Worm (Caenorhabditis elegans) whole organism, L1 larva: ENCODE data around the gene clec-161.

Experiments
- C04F5.9 ChIP-seq: sonication (generic microtip); optimal IDR thresholded peaks from 2 replicates; lab custom pipeline; 2016; ENCODE audit warnings: missing genetic modification characterization, missing compliant biosample characterization
- aha-1 ChIP-seq: fragments of 150-350 bp; optimal IDR thresholded peaks from 2 replicates; lab custom pipeline; 2014; ENCODE audit warnings: missing biosample characterization, missing genetic modification characterization
- aly-2 ChIP-seq: fragments of 150-350 bp; optimal IDR thresholded peaks from 2 replicates; lab custom pipeline; 2014; ENCODE audit warnings: missing biosample characterization, missing genetic modification characterization
- blmp-1 ChIP-seq: fragments of 150-350 bp; optimal IDR thresholded peaks from 2 replicates; lab custom pipeline; 2014; ENCODE audit warnings: missing biosample characterization, missing genetic modification characterization
- ceh-63 ChIP-seq: fragments of 200-800 bp; sonication (Bioruptor generic); optimal IDR thresholded peaks from 2 replicates; lab custom pipeline; 2018; ENCODE audit warnings: mild to moderate bottlenecking, missing genetic modification characterization, missing compliant biosample characterization
- ceh-88 ChIP-seq: fragments of 200-800 bp; sonication (Bioruptor generic); IDR thresholded peaks from 2 replicates; pipeline ENCODE4 v1.3.6; 2022; ENCODE audit warnings: missing genetic modification characterization, missing compliant biosample characterization
- ces-1 ChIP-seq: fragments of 150-350 bp; optimal IDR thresholded peaks from 2 replicates; lab custom pipeline; 2014; ENCODE audit warnings: missing biosample characterization, missing genetic modification reagents, missing genetic modification characterization
- dpl-1 ChIP-seq, 3 experiments: fragments of 150-350 bp in 2 of 3; sonication (generic microtip) in 1 of 3; optimal IDR thresholded peaks; 2 replicates each; lab custom pipeline; 2014 to 2017; ENCODE audit warnings: missing biosample characterization in 3 of 3, missing genetic modification characterization in 3 of 3, missing genetic modification reagents in 3 of 3
- dsc-1 ChIP-seq: sonication (generic microtip); optimal IDR thresholded peaks from 2 replicates; lab custom pipeline; 2016; ENCODE audit warnings: mild to moderate bottlenecking, missing genetic modification characterization, missing compliant biosample characterization
- efl-1 ChIP-seq, 4 experiments: fragments of 150-350 bp; optimal IDR thresholded peaks in 3 of 4; peaks in 1 of 4; 1 replicate in 1 of 4; 2 replicates in 3 of 4; lab custom pipeline; 2014; ENCODE audit warnings: missing biosample characterization in 2 of 4, missing genetic modification characterization in 2 of 4, missing genetic modification reagents in 2 of 4
- efl-3 ChIP-seq: fragments of 200-800 bp; sonication (Bioruptor generic); optimal IDR thresholded peaks from 2 replicates; lab custom pipeline; 2018; ENCODE audit warnings: mild to moderate bottlenecking, missing genetic modification characterization, missing compliant biosample characterization
- elt-2 ChIP-seq: sonication (generic microtip); optimal IDR thresholded peaks from 2 replicates; lab custom pipeline; 2016; ENCODE audit warnings: missing genetic modification characterization, mild to moderate bottlenecking, inconsistent platforms, missing compliant biosample characterization, missing genetic modification reagents
- fkh-10 ChIP-seq: sonication (generic microtip); optimal IDR thresholded peaks from 2 replicates; lab custom pipeline; 2017; ENCODE audit warnings: missing biosample characterization, missing genetic modification reagents, missing genetic modification characterization
- irx-1 ChIP-seq: sonication (generic microtip); optimal IDR thresholded peaks from 2 replicates; lab custom pipeline; 2016; ENCODE audit warnings: missing genetic modification characterization, missing compliant biosample characterization
- jun-1 ChIP-seq: fragments of 150-350 bp; optimal IDR thresholded peaks from 2 replicates; lab custom pipeline; 2014; ENCODE audit warnings: missing biosample characterization, missing genetic modification reagents, missing genetic modification characterization
- lin-13 ChIP-seq: fragments of 150-350 bp; optimal IDR thresholded peaks from 2 replicates; lab custom pipeline; 2014; ENCODE audit warnings: missing biosample characterization, missing genetic modification reagents, missing genetic modification characterization
- lir-3 ChIP-seq: sonication (generic microtip); optimal IDR thresholded peaks from 2 replicates; lab custom pipeline; 2016; ENCODE audit warnings: mild to moderate bottlenecking, missing genetic modification characterization, moderate library complexity, missing compliant biosample characterization; ENCODE audit not compliant: poor library complexity
- nhr-19 ChIP-seq: fragments of 200-800 bp; sonication (Bioruptor generic); conservative IDR thresholded peaks from 2 replicates; pipeline ENCODE4 v1.3.6; 2022; ENCODE audit warnings: missing genetic modification characterization, missing compliant biosample characterization
- nhr-47 ChIP-seq: sonication (generic microtip); optimal IDR thresholded peaks from 2 replicates; lab custom pipeline; 2016; ENCODE audit warnings: mild to moderate bottlenecking, missing genetic modification characterization, moderate library complexity, missing compliant biosample characterization
- nhr-84 ChIP-seq: sonication (generic microtip); optimal IDR thresholded peaks from 2 replicates; lab custom pipeline; 2017; ENCODE audit warnings: missing biosample characterization, missing genetic modification characterization
- nhr-85 ChIP-seq: sonication (generic microtip); peaks from one replicate; lab custom pipeline; 2016; ENCODE audit warnings: missing genetic modification characterization, inconsistent platforms, missing compliant biosample characterization
- pqm-1 ChIP-seq: sonication (generic microtip); optimal IDR thresholded peaks from 3 replicates; lab custom pipeline; 2017; ENCODE audit warnings: missing biosample characterization, missing genetic modification characterization
- rnt-1 ChIP-seq: sonication (generic microtip); optimal IDR thresholded peaks from 2 replicates; lab custom pipeline; 2016; ENCODE audit warnings: mild to moderate bottlenecking, missing genetic modification characterization, moderate library complexity, missing compliant biosample characterization
- snpc-4 ChIP-seq: fragments of 150-350 bp; optimal IDR thresholded peaks from 2 replicates; lab custom pipeline; 2014; ENCODE audit warnings: missing biosample characterization, missing genetic modification characterization
- sup-37 ChIP-seq: fragments of 200-800 bp; sonication (Bioruptor generic); optimal IDR thresholded peaks from 2 replicates; lab custom pipeline; 2018; ENCODE audit warnings: mild to moderate bottlenecking, missing genetic modification characterization, missing compliant biosample characterization
- swsn-7 ChIP-seq: sonication (generic microtip); optimal IDR thresholded peaks from 2 replicates; lab custom pipeline; 2016; ENCODE audit warnings: missing genetic modification characterization, missing compliant biosample characterization
- tlp-1 ChIP-seq: fragments of 150-350 bp; optimal IDR thresholded peaks from 2 replicates; lab custom pipeline; 2014; ENCODE audit warnings: missing biosample characterization, missing genetic modification characterization
- unc-130 ChIP-seq: fragments of 150-350 bp; optimal IDR thresholded peaks from 2 replicates; lab custom pipeline; 2017; ENCODE audit warnings: missing biosample characterization, missing genetic modification characterization, inconsistent platforms
- unc-98 ChIP-seq: fragments of 200-800 bp; sonication (Bioruptor generic); IDR thresholded peaks from 2 replicates; pipeline ENCODE4 v1.3.6; 2022; ENCODE audit warnings: missing genetic modification characterization, missing compliant biosample characterization
- vab-15 ChIP-seq: sonication (generic microtip); optimal IDR thresholded peaks from 2 replicates; lab custom pipeline; 2017; ENCODE audit warnings: missing genotype, mild to moderate bottlenecking, missing genetic modification characterization, missing compliant biosample characterization
- xbp-1 ChIP-seq: sonication (generic microtip); optimal IDR thresholded peaks from 2 replicates; lab custom pipeline; 2016; ENCODE audit warnings: missing genetic modification characterization, missing compliant biosample characterization
- zip-4 ChIP-seq: fragments of 200-800 bp; sonication (Bioruptor generic); optimal IDR thresholded peaks from 2 replicates; lab custom pipeline; 2018; ENCODE audit warnings: mild to moderate bottlenecking, missing genetic modification characterization, moderate library complexity, missing compliant biosample characterization
- ztf-11 ChIP-seq, 2 experiments: sonication (generic microtip); optimal IDR thresholded peaks; 2 replicates each; lab custom pipeline; 2016 to 2017; ENCODE audit warnings: missing genetic modification characterization in 2 of 2, missing biosample characterization in 1 of 2, missing compliant biosample characterization in 1 of 2

clec-161 gene

ce11 chrIII:9600645-9601044, 7.9 kb downstream of the clec-161 start, which contains the start of gene F58A4.2:
Gene F58A4.2 (minus strand): TSS chrIII:9600745.
- TF ChIP-seq efl-1 (optimal IDR thresholded peaks at IDR 0.05; lab: Kevin White, UChicago), result peak in 1 of 2 experiments; percentile 79
- TF ChIP-seq efl-1 (GFP tag; optimal IDR thresholded peaks at IDR 0.05 in 1 of 2; lab: Kevin White, UChicago), result peak in 1 of 2 experiments; percentile 19
- no peak for TF ChIP-seq vab-15 (tag; lab: Kevin White, UChicago)
- TF ChIP-seq irx-1 (tag; lab: Kevin White, UChicago), result no peak
- TF ChIP-seq zip-4, result no peak
- no peak for TF ChIP-seq swsn-7 (tag; lab: Kevin White, UChicago)
- TF ChIP-seq unc-130 (tag; lab: Kevin White, UChicago), result no peak
- TF ChIP-seq C04F5.9, result no peak
- TF ChIP-seq efl-3 (GFP tag; lab: Kevin White, UChicago), result no peak

ce11 chrIII:9598168-9598567, 10.4 kb downstream of the clec-161 start, which contains the start of gene F58A4.1:
Gene F58A4.1 (plus strand): TSS chrIII:9598468.
- no peak for TF ChIP-seq elt-2 (tag; lab: Kevin White, UChicago)

- no peak for TF ChIP-seq rnt-1 (tag; lab: Kevin White, UChicago)
- no peak for TF ChIP-seq jun-1 (tag; lab: Kevin White, UChicago)
- no peak for TF ChIP-seq xbp-1 (tag; lab: Kevin White, UChicago)
- no peak for TF ChIP-seq ceh-88 (GFP tag; lab: Robert Waterston, UW)
- TF ChIP-seq lin-13 (GFP tag; lab: Kevin White, UChicago), result no peak
- TF ChIP-seq sup-37 (GFP tag; lab: Kevin White, UChicago), result no peak
- TF ChIP-seq nhr-84, result no peak
- no peak for TF ChIP-seq unc-98 (GFP tag; lab: Robert Waterston, UW)
- TF ChIP-seq nhr-19 (GFP tag; lab: Robert Waterston, UW), result no peak
- no peak for TF ChIP-seq fkh-10 (GFP tag; lab: Kevin White, UChicago)
- TF ChIP-seq nhr-85, result no peak
- no peak for TF ChIP-seq nhr-47
These were observed 11.5 kb downstream of the clec-161 start, which contains the start of gene C48B4.12 for ce11 chrIII:9597044-9597443. Gene C48B4.12 (plus strand): TSS chrIII:9597344.

- no peak for TF ChIP-seq dsc-1 (tag; lab: Kevin White, UChicago)
- no peak for TF ChIP-seq ceh-63 (GFP tag; lab: Kevin White, UChicago)
- no peak for TF ChIP-seq tlp-1 (tag; lab: Kevin White, UChicago)
- no peak for TF ChIP-seq lir-3 (tag; lab: Kevin White, UChicago)
- TF ChIP-seq ztf-11 (tag; optimal IDR thresholded peaks at IDR 0.05; lab: Kevin White, UChicago), result no peak
- no peak for TF ChIP-seq aha-1 (tag; lab: Kevin White, UChicago)
- no peak for TF ChIP-seq ces-1 (GFP tag; lab: Kevin White, UChicago)
- no peak for TF ChIP-seq sup-37 (GFP tag; lab: Kevin White, UChicago)
- no peak for TF ChIP-seq dpl-1 (GFP tag; optimal IDR thresholded peaks at IDR 0.05; lab: Kevin White, UChicago)
- TF ChIP-seq aly-2 (tag; lab: Kevin White, UChicago), result no peak
- TF ChIP-seq blmp-1 (tag; lab: Kevin White, UChicago), result no peak
- no peak for TF ChIP-seq efl-1 (optimal IDR thresholded peaks at IDR 0.05; lab: Kevin White, UChicago)
- TF ChIP-seq efl-1 (GFP tag; optimal IDR thresholded peaks at IDR 0.05 in 1 of 2; lab: Kevin White, UChicago), result no peak
- TF ChIP-seq rnt-1 (tag; lab: Kevin White, UChicago), result no peak
- TF ChIP-seq irx-1 (tag; lab: Kevin White, UChicago), result no peak
- no peak for TF ChIP-seq snpc-4 (tag; lab: Kevin White, UChicago)
- TF ChIP-seq lin-13 (GFP tag; lab: Kevin White, UChicago), result no peak
- TF ChIP-seq, all 84 proteins: peak for 0
These were observed 13.0 kb downstream of the clec-161 start, which contains the start of gene rom-2 for ce11 chrIII:9595563-9595962. Gene rom-2 (minus strand): TSS chrIII:9595663.

- TF ChIP-seq elt-2 (tag; lab: Kevin White, UChicago), result peak; percentile 35
- no peak for TF ChIP-seq pqm-1 (tag; lab: Kevin White, UChicago)
- TF ChIP-seq, all 84 proteins: peak for 1
These were observed 16.4 kb downstream of the clec-161 start, which contains the start of gene acox-1.5 for ce11 chrIII:9592118-9592517. Gene acox-1.5 (minus strand): TSS chrIII:9592192.
